Fruit fly (Drosophila melanogaster): ENCODE data around the gene CG6972.

The CG6972 gene

dm6 chr3R:22701793-22702192, at the start of gene CG6972, which contains the start of gene CCAP:
CG6972 (plus strand) TSS chr3R:22702007.
CCAP (minus strand) TSS chr3R:22702084.
- TF ChIP-seq CTCF (optimal IDR thresholded peaks at IDR 0.05): no peak
- no peak for TF ChIP-seq CG8478 (optimal IDR thresholded peaks at IDR 0.05)

- TF ChIP-seq CG8478 (optimal IDR thresholded peaks at IDR 0.05) (no peak), CTCF (optimal IDR thresholded peaks at IDR 0.05) (no peak)
Measured at dm6 chr3R:22663115-22663514, 38.7 kb upstream of the CG6972 start.

dm6 chr3R:22664274-22664673, 37.5 kb upstream of the CG6972 start:
- TF ChIP-seq CG8478 (optimal IDR thresholded peaks at IDR 0.05): no peak
- TF ChIP-seq CTCF (optimal IDR thresholded peaks at IDR 0.05): no peak

- TF ChIP-seq CG8478 (optimal IDR thresholded peaks at IDR 0.05) (no peak), CTCF (optimal IDR thresholded peaks at IDR 0.05) (no peak)
Measured at dm6 chr3R:22666449-22667283, 35.1 kb upstream of the CG6972 start.

- TF ChIP-seq CTCF (optimal IDR thresholded peaks at IDR 0.05) (no peak), CG8478 (optimal IDR thresholded peaks at IDR 0.05) (no peak)
Measured at dm6 chr3R:22667284-22667958, 34.4 kb upstream of the CG6972 start.

- TF ChIP-seq CG8478 (optimal IDR thresholded peaks at IDR 0.05) (no peak), CTCF (optimal IDR thresholded peaks at IDR 0.05) (no peak)
Measured at dm6 chr3R:22667959-22668316, 33.9 kb upstream of the CG6972 start.

- no peak for TF ChIP-seq CG8478 (optimal IDR thresholded peaks at IDR 0.05)
- no peak for TF ChIP-seq CTCF (optimal IDR thresholded peaks at IDR 0.05)
Measured at dm6 chr3R:22668622-22669021, 33.2 kb upstream of the CG6972 start.

dm6 chr3R:22669121-22669520, 32.7 kb upstream of the CG6972 start:
- TF ChIP-seq CTCF (optimal IDR thresholded peaks at IDR 0.05): no peak
- TF ChIP-seq CG8478 (optimal IDR thresholded peaks at IDR 0.05): no peak

dm6 chr3R:22669789-22670426, 31.9 kb upstream of the CG6972 start:
- no peak for TF ChIP-seq CTCF (optimal IDR thresholded peaks at IDR 0.05)

- no peak for TF ChIP-seq CG8478 (optimal IDR thresholded peaks at IDR 0.05)
- TF ChIP-seq CTCF (optimal IDR thresholded peaks at IDR 0.05): no peak
Measured at dm6 chr3R:22672695-22673346, 29.0 kb upstream of the CG6972 start.

- TF ChIP-seq CG8478 (optimal IDR thresholded peaks at IDR 0.05): no peak
- no peak for TF ChIP-seq CTCF (optimal IDR thresholded peaks at IDR 0.05)
Measured at dm6 chr3R:22673528-22673959, 28.3 kb upstream of the CG6972 start.

- TF ChIP-seq CTCF (optimal IDR thresholded peaks at IDR 0.05) (no peak), CG8478 (optimal IDR thresholded peaks at IDR 0.05) (no peak)
Measured at dm6 chr3R:22675447-22675846, 26.4 kb upstream of the CG6972 start.

dm6 chr3R:22684044-22684947, 17.5 kb upstream of the CG6972 start:
- TF ChIP-seq CTCF (optimal IDR thresholded peaks at IDR 0.05): no peak
- TF ChIP-seq CG8478 (optimal IDR thresholded peaks at IDR 0.05): no peak

dm6 chr3R:22684948-22685253, 16.9 kb upstream of the CG6972 start:
- no peak for TF ChIP-seq CG8478 (optimal IDR thresholded peaks at IDR 0.05)

Measured in S2 (cell line).